Fruit fly (Drosophila melanogaster): Measurements from ENCODE around the gene CG11178.

dm6 chrX:13604499-13604898 is 982 bp upstream of the CG11178 start:
- TF ChIP-seq CG17806 (tag; optimal IDR thresholded peaks at IDR 0.05) (no peak), gl (tag; optimal IDR thresholded peaks at IDR 0.05) (no peak), EcR (GFP tag; optimal IDR thresholded peaks at IDR 0.05) (no peak), Pif1A (GFP tag; optimal IDR thresholded peaks at IDR 0.05) (no peak), CG14655 (GFP tag; optimal IDR thresholded peaks at IDR 0.05) (no peak), CG15710 (tag; optimal IDR thresholded peaks at IDR 0.05) (no peak), CG13204 (GFP tag; optimal IDR thresholded peaks at IDR 0.05) (no peak), CG12605 (GFP tag; IDR thresholded peaks at IDR 0.05) (no peak), D1 (tag; optimal IDR thresholded peaks at IDR 0.05) (no peak), CG32121 (GFP tag; IDR thresholded peaks at IDR 0.05) (no peak), Snoo (tag; optimal IDR thresholded peaks at IDR 0.05) (no peak), Ets98B (GFP tag; IDR thresholded peaks at IDR 0.05) (no peak), Pif1B (GFP tag; optimal IDR thresholded peaks at IDR 0.05) (no peak), CG10348 (GFP tag; IDR thresholded peaks at IDR 0.05) (no peak)
